Worm (Caenorhabditis elegans) whole organism, early embryonic: ENCODE data around the gene sra-27.

Experiments
- B0310.2 ChIP-seq: sonication (generic microtip); optimal IDR thresholded peaks from 2 replicates; lab custom pipeline; 2016; ENCODE audit warnings: mild to moderate bottlenecking, missing genetic modification characterization, missing compliant biosample characterization
- F13C5.2 ChIP-seq: sonication (generic microtip); optimal IDR thresholded peaks from 2 replicates; lab custom pipeline; 2017; ENCODE audit warnings: mild to moderate bottlenecking, missing genetic modification characterization, inconsistent platforms, missing compliant biosample characterization
- aly-1 ChIP-seq: sonication (generic microtip); optimal IDR thresholded peaks from 2 replicates; lab custom pipeline; 2016; ENCODE audit warnings: missing genetic modification characterization, missing compliant biosample characterization
- ama-1 ChIP-seq: fragments of 150-350 bp; optimal IDR thresholded peaks from 2 replicates; lab custom pipeline; 2014
- ceh-13 ChIP-seq: fragments of 200-800 bp; sonication (Bioruptor generic); optimal IDR thresholded peaks from 2 replicates; lab custom pipeline; 2018; ENCODE audit warnings: mild to moderate bottlenecking, missing genetic modification characterization, missing compliant biosample characterization
- ceh-36 ChIP-seq: sonication (generic microtip); optimal IDR thresholded peaks from 2 replicates; lab custom pipeline; 2016; ENCODE audit warnings: missing genetic modification characterization, inconsistent platforms, missing compliant biosample characterization
- ets-7 ChIP-seq: sonication (generic microtip); optimal IDR thresholded peaks from 2 replicates; lab custom pipeline; 2016; ENCODE audit warnings: missing genotype, missing genetic modification characterization, missing compliant biosample characterization
- flt-1 ChIP-seq: fragments of 200-800 bp; sonication (Bioruptor generic); IDR thresholded peaks from 2 replicates; pipeline ENCODE4 v1.3.6; 2022; ENCODE audit warnings: missing genetic modification characterization, missing compliant biosample characterization
- hmbx-1 ChIP-seq: sonication (generic microtip); optimal IDR thresholded peaks from 2 replicates; lab custom pipeline; 2016; ENCODE audit warnings: mild to moderate bottlenecking, missing genetic modification characterization, missing compliant biosample characterization
- hmg-4 ChIP-seq: fragments of 200-800 bp; sonication (Bioruptor generic); optimal IDR thresholded peaks from 2 replicates; lab custom pipeline; 2018; ENCODE audit warnings: mild to moderate bottlenecking, missing genetic modification characterization, missing compliant biosample characterization
- hnd-1 ChIP-seq: sonication (generic microtip); optimal IDR thresholded peaks from 2 replicates; lab custom pipeline; 2016; ENCODE audit warnings: missing genetic modification characterization, missing compliant biosample characterization
- pes-1 ChIP-seq: fragments of 200-800 bp; sonication (Bioruptor generic); IDR thresholded peaks from 2 replicates; pipeline ENCODE4 v1.3.6; 2022; ENCODE audit warnings: missing genetic modification reagents, missing genetic modification characterization, missing compliant biosample characterization
- scrt-1 ChIP-seq: fragments of 200-800 bp; sonication (Bioruptor generic); IDR thresholded peaks from 2 replicates; pipeline ENCODE4 v1.3.6; 2022; ENCODE audit warnings: missing genetic modification characterization, missing compliant biosample characterization
- sea-1 ChIP-seq: fragments of 200-800 bp; sonication (Bioruptor generic); conservative IDR thresholded peaks from 2 replicates; pipeline ENCODE4 v1.3.6; 2022; ENCODE audit warnings: missing genetic modification characterization, missing compliant biosample characterization
- tbx-11 ChIP-seq: fragments of 200-800 bp; sonication (Bioruptor generic); IDR thresholded peaks from 2 replicates; pipeline ENCODE4 v1.3.6; 2022; ENCODE audit warnings: missing genetic modification characterization, missing compliant biosample characterization
- tbx-37 ChIP-seq: fragments of 200-800 bp; sonication (Bioruptor generic); conservative IDR thresholded peaks from 2 replicates; pipeline ENCODE4 v1.3.6; 2022; ENCODE audit warnings: missing genetic modification reagents, missing genetic modification characterization, missing compliant biosample characterization
- tra-4 ChIP-seq: sonication (generic microtip); optimal IDR thresholded peaks from 2 replicates; lab custom pipeline; 2017; ENCODE audit warnings: missing genetic modification characterization, missing compliant biosample characterization

The sra-27 gene

DNA sequence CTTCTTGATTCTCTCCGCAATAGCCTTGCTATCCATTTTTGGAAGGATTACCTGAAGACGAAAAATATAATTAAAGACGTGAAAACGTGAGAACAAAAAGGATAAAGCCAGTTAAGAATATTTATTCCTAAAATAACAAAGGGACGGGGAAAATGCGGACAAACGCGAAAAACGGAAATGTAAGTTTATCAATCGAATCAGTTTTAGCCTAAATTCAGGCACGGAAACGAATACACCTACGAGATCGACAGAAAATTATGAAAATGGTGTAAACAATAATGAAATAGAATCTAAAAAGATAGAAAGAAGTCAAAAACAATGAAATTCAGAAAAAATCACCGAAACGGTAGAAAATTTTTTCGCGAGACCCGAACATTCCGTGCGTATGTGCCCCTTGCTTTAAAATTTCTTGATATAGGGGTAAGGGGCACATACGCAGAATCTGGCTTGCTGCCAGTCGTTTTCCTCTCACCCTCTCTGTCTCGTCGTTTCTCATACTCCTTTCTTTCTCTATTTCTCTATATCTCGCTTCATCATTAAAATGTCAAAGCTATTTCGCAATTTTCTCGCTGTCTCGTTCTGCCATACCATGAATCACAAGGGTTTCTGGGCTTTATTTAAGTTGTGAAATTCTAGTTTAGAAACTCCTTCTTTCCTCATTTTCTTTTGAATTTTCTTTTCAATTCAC lies 19.9 kb downstream of the sra-27 start, which contains the start of gene icd-1:
Gene icd-1 (minus strand): TSS at position 51 of the 688 bp plus-strand sequence.
- no peak for TF ChIP-seq B0310.2
- no peak for TF ChIP-seq sea-1 (GFP tag; lab: Robert Waterston, UW)
- no peak for TF ChIP-seq tra-4 (tag; lab: Kevin White, UChicago)
- TF ChIP-seq tbx-37 (GFP tag; lab: Robert Waterston, UW), result no peak
- TF ChIP-seq hmg-4 (GFP tag; lab: Kevin White, UChicago), result peak; percentile 1
- no peak for TF ChIP-seq ama-1 (lab: Kevin White, UChicago)
- peak; percentile 25 for TF ChIP-seq ets-7
- no peak for TF ChIP-seq hmbx-1 (tag; lab: Kevin White, UChicago)
- no peak for TF ChIP-seq aly-1
- no peak for TF ChIP-seq pes-1 (GFP tag; lab: Robert Waterston, UW)
- no peak for TF ChIP-seq hnd-1 (tag; lab: Kevin White, UChicago)
- no peak for TF ChIP-seq ceh-36 (tag; lab: Kevin White, UChicago)
- no peak for TF ChIP-seq flt-1
- no peak for TF ChIP-seq scrt-1
- no peak for TF ChIP-seq tbx-11 (GFP tag; lab: Robert Waterston, UW)
- peak; percentile 72 for TF ChIP-seq F13C5.2
- no peak for TF ChIP-seq ceh-13 (GFP tag; lab: Kevin White, UChicago)

DNA sequence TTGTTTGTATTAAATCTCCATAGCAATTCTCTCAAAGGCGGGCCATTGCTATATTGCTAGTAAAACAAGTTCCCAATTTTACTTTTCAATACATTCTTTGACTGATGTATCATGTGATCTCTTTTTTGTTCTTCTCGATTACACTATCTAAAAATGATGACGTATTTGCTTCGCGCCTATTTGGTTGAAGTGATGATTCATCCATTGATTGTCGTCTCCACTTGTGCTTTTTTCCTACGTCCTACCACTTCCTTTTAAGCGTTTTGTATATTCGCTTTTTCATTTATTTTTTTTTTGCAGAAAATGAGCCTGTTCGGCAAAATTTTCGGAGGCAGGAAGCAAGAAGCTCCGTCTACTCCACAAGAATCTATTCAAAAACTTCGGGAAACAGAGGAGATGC lies 20.6 kb downstream of the sra-27 start, which contains the start of gene vps-32.1:
Gene vps-32.1 (plus strand): TSS at position 301 of the 400 bp plus-strand sequence.
- TF ChIP-seq hmbx-1 (tag; lab: Kevin White, UChicago) (no peak), flt-1 (no peak), sea-1 (GFP tag; lab: Robert Waterston, UW) (no peak), tbx-37 (GFP tag; lab: Robert Waterston, UW) (no peak), scrt-1 (no peak)

DNA sequence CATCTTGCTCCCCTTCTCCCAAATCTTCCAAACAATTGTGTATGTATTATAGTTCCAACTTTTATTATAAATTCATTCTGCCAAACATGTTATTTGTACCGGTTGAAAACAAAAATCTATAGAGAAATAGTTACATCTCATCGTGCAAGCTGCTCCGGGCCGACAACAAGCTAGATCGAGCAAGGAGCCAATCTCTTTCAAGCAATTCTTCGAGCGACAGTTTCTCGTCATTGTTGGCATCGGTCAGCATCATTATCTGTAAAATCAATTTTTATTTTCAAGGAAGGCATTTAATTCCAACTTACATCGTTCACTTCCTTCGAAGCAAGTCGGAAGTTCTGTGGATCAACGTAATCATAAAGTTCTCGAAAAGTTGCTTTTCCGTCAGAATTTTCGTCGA lies 22.2 kb downstream of the sra-27 start:
- no peak for TF ChIP-seq sea-1 (GFP tag; lab: Robert Waterston, UW)
- no peak for TF ChIP-seq scrt-1
- no peak for TF ChIP-seq aly-1
- no peak for TF ChIP-seq B0310.2
- TF ChIP-seq hmg-4 (GFP tag; lab: Kevin White, UChicago), result no peak
- no peak for TF ChIP-seq hmbx-1 (tag; lab: Kevin White, UChicago)
- no peak for TF ChIP-seq tbx-37 (GFP tag; lab: Robert Waterston, UW)
- no peak for TF ChIP-seq F13C5.2
- no peak for TF ChIP-seq ceh-13 (GFP tag; lab: Kevin White, UChicago)
- no peak for TF ChIP-seq hnd-1 (tag; lab: Kevin White, UChicago)
- no peak for TF ChIP-seq flt-1

DNA sequence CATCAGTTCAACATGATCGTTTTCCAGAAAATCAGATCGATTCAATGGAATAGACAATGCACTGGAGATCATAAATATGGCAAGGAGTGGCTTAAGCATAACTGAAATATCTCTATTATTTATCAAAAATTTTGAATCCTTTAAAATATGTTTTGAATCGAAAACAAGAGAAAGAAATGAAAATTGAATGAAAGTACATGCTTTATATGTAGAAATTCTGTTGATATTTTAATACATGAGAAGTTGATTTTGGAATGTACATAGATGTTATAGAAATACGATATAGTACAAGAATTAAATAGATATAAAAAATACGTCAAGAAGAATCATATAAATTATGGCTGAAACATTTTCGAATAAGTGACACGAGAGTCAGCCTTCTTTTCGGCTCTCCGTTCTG lies 23.4 kb downstream of the sra-27 start, which contains the start of gene C56C10.9:
Gene C56C10.9 (minus strand): TSS at position 101 of the 400 bp plus-strand sequence.
- TF ChIP-seq scrt-1 (no peak), tra-4 (tag; lab: Kevin White, UChicago) (no peak), aly-1 (no peak), ets-7 (no peak), hnd-1 (tag; lab: Kevin White, UChicago) (no peak), tbx-11 (GFP tag; lab: Robert Waterston, UW) (no peak), ceh-13 (GFP tag; lab: Kevin White, UChicago) (no peak)

DNA sequence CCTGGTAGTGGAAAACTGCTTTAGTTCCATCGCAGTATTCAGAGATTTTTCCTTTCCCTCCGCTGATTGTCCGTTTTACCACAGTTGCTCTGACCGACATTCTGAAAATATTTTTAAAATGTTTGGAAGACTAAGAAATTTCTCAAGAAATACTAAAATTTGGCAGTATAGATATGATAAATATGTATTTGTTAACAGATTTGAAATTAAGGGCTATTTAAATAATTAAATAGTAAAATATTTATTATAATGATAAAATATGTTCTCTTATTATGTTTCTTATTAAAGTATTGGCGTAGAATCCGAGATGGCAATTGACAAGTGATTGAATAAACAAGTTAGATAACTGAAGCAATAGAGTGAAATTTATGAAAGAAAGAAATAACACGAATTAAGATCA lies 25.3 kb downstream of the sra-27 start, which contains the start of gene aipr-1:
Gene aipr-1 (minus strand): TSS at position 101 of the 400 bp plus-strand sequence.
- no peak for TF ChIP-seq ceh-36 (tag; lab: Kevin White, UChicago)
- no peak for TF ChIP-seq B0310.2
- no peak for TF ChIP-seq hmg-4 (GFP tag; lab: Kevin White, UChicago)
- TF ChIP-seq ceh-13 (GFP tag; lab: Kevin White, UChicago), result no peak
- TF ChIP-seq flt-1, result no peak
- no peak for TF ChIP-seq ets-7
- no peak for TF ChIP-seq tbx-11 (GFP tag; lab: Robert Waterston, UW)
- no peak for TF ChIP-seq tra-4 (tag; lab: Kevin White, UChicago)
- no peak for TF ChIP-seq hnd-1 (tag; lab: Kevin White, UChicago)
- TF ChIP-seq F13C5.2, result no peak
- TF ChIP-seq sea-1 (GFP tag; lab: Robert Waterston, UW), result no peak
- no peak for TF ChIP-seq ama-1 (lab: Kevin White, UChicago)

DNA sequence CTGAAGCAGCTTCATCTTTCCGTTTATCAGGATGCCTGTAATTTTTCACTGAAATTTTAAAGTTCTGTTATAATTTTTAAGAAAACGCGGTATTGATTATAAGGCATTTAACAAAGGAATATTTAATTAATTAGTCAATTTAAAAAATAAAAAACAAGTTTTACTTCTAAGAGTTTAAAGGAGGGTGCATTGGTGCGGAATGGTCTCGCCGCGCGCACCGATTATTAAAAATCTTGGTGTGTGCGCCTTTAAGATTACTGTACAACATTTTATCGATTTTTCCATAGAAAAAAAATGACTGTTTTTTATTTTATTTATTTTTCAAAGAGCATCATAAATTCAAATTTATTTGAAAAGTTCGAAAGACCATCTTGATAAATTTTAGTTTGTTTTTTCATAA lies 28.7 kb downstream of the sra-27 start:
- TF ChIP-seq tra-4 (tag; lab: Kevin White, UChicago) (no peak), scrt-1 (no peak), ets-7 (no peak), aly-1 (no peak), ceh-36 (tag; lab: Kevin White, UChicago) (no peak), ama-1 (lab: Kevin White, UChicago) (no peak), hnd-1 (tag; lab: Kevin White, UChicago) (no peak), F13C5.2 (no peak), pes-1 (GFP tag; lab: Robert Waterston, UW) (no peak), sea-1 (GFP tag; lab: Robert Waterston, UW) (no peak), B0310.2 (no peak), ceh-13 (GFP tag; lab: Kevin White, UChicago) (no peak), flt-1 (no peak), hmbx-1 (tag; lab: Kevin White, UChicago) (no peak), tbx-37 (GFP tag; lab: Robert Waterston, UW) (no peak), hmg-4 (GFP tag; lab: Kevin White, UChicago) (no peak)

DNA sequence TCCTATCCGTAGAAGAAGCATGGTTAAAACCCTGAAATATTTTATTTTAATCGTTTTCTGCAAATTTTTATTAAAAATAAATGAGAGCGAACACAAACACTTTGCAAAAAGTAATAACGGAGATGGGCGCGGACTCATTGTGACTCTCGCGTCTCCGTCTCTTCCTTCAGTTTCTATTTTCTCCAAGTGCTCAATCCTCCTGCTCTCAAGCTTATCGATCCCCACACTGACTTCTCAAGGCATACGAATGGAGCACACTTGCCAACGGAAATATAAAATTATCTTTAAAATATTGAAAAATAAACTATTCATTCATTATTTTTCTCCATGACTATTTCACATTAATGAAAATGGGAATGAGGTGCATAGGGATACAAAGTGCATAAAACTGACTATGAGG lies 29.2 kb downstream of the sra-27 start, which contains the start of gene dnj-8:
Gene dnj-8 (minus strand): TSS at position 31 of the 400 bp plus-strand sequence.
- TF ChIP-seq hnd-1 (tag; lab: Kevin White, UChicago) (no peak), tbx-11 (GFP tag; lab: Robert Waterston, UW) (no peak), ets-7 (no peak)
